Worm (Caenorhabditis elegans) whole organism, L3 larva: ENCODE results near the gene F25F2.1.

Experiments
- R02D3.7 ChIP-seq: fragments of 150-350 bp; optimal IDR thresholded peaks from 2 replicates; lab custom pipeline; 2014; ENCODE audit warnings: missing biosample characterization, missing genetic modification characterization
- aly-2 ChIP-seq: fragments of 150-350 bp; optimal IDR thresholded peaks from 2 replicates; lab custom pipeline; 2014; ENCODE audit warnings: missing biosample characterization, missing genetic modification characterization
- ama-1 ChIP-seq: fragments of 150-350 bp; optimal IDR thresholded peaks from 2 replicates; lab custom pipeline; 2018
- ceh-16 ChIP-seq: sonication (generic microtip); optimal IDR thresholded peaks from 2 replicates; lab custom pipeline; 2017; ENCODE audit warnings: missing biosample characterization, missing genetic modification characterization
- ceh-82 ChIP-seq: fragments of 150-350 bp; optimal IDR thresholded peaks from 2 replicates; lab custom pipeline; 2014; ENCODE audit warnings: missing biosample characterization, missing genetic modification characterization
- ceh-9 ChIP-seq: sonication (generic microtip); optimal IDR thresholded peaks from 2 replicates; lab custom pipeline; 2018; ENCODE audit warnings: missing biosample characterization, missing genetic modification characterization
- egl-27 ChIP-seq: sonication (generic microtip); optimal IDR thresholded peaks from 4 replicates; lab custom pipeline; 2017; ENCODE audit warnings: missing biosample characterization, missing genetic modification reagents, missing genetic modification characterization
- egl-5 ChIP-seq: fragments of 150-350 bp; optimal IDR thresholded peaks from 2 replicates; lab custom pipeline; 2017; ENCODE audit warnings: missing biosample characterization, missing genetic modification reagents, missing genetic modification characterization, inconsistent platforms
- elt-1 ChIP-seq: fragments of 150-350 bp; optimal IDR thresholded peaks from 2 replicates; lab custom pipeline; 2014; ENCODE audit warnings: missing biosample characterization, missing genetic modification characterization
- elt-2 ChIP-seq: sonication (generic microtip); optimal IDR thresholded peaks from 2 replicates; lab custom pipeline; 2016; ENCODE audit warnings: missing genetic modification reagents, mild to moderate bottlenecking, missing genetic modification characterization, missing compliant biosample characterization
- elt-3 ChIP-seq, 3 experiments: fragments of 150-350 bp in 1 of 3; sonication (generic microtip) in 2 of 3; optimal IDR thresholded peaks; 2 replicates in 2 of 3; 4 replicates in 1 of 3; lab custom pipeline; 2014 to 2017; ENCODE audit warnings: missing biosample characterization in 3 of 3, missing genetic modification characterization in 3 of 3
- fos-1 ChIP-seq: fragments of 150-350 bp; optimal IDR thresholded peaks from 2 replicates; lab custom pipeline; 2014; ENCODE audit warnings: missing biosample characterization, missing genetic modification characterization
- hmg-11 ChIP-seq: sonication (generic microtip); optimal IDR thresholded peaks from 2 replicates; lab custom pipeline; 2016; ENCODE audit warnings: missing genetic modification characterization, missing compliant biosample characterization
- jun-1 ChIP-seq: fragments of 150-350 bp; optimal IDR thresholded peaks from 2 replicates; lab custom pipeline; 2014; ENCODE audit warnings: missing biosample characterization, missing genetic modification reagents, missing genetic modification characterization
- lin-15B ChIP-seq: fragments of 150-350 bp; optimal IDR thresholded peaks from 2 replicates; lab custom pipeline; 2014; ENCODE audit warnings: missing biosample characterization, missing genetic modification characterization
- lin-39 ChIP-seq: fragments of 150-350 bp; optimal IDR thresholded peaks from 2 replicates; lab custom pipeline; 2018; ENCODE audit warnings: missing biosample characterization, missing genetic modification reagents, missing genetic modification characterization
- mdl-1 ChIP-seq: fragments of 150-350 bp; optimal IDR thresholded peaks from 2 replicates; lab custom pipeline; 2014; ENCODE audit warnings: missing biosample characterization, missing genetic modification characterization
- mml-1 ChIP-seq: fragments of 150-350 bp; sonication (generic microtip); optimal IDR thresholded peaks from 3 replicates; lab custom pipeline; 2014; ENCODE audit warnings: missing biosample characterization, missing genetic modification characterization
- nfya-1 ChIP-seq: sonication (generic microtip); optimal IDR thresholded peaks from 2 replicates; lab custom pipeline; 2017; ENCODE audit warnings: missing genetic modification characterization, mild to moderate bottlenecking, missing compliant biosample characterization, antibody characterized with exemption, moderate library complexity; ENCODE audit not compliant: insufficient read depth
- nhr-11 ChIP-seq: fragments of 150-350 bp; optimal IDR thresholded peaks from 2 replicates; lab custom pipeline; 2014; ENCODE audit warnings: missing biosample characterization, missing genetic modification characterization
- nhr-23 ChIP-seq: fragments of 150-350 bp; optimal IDR thresholded peaks from 2 replicates; lab custom pipeline; 2014; ENCODE audit warnings: missing biosample characterization, missing genetic modification reagents, missing genetic modification characterization
- nhr-25 ChIP-seq: sonication (generic microtip); optimal IDR thresholded peaks from 2 replicates; lab custom pipeline; 2017; ENCODE audit warnings: missing biosample characterization, missing genetic modification characterization
- nhr-28 ChIP-seq: fragments of 150-350 bp; optimal IDR thresholded peaks from 2 replicates; lab custom pipeline; 2014; ENCODE audit warnings: missing biosample characterization, missing genetic modification characterization
- nhr-67 ChIP-seq: fragments of 150-350 bp; optimal IDR thresholded peaks from 2 replicates; lab custom pipeline; 2014; ENCODE audit warnings: missing biosample characterization, missing genetic modification characterization
- nhr-77 ChIP-seq: fragments of 150-350 bp; optimal IDR thresholded peaks from 2 replicates; lab custom pipeline; 2014; ENCODE audit warnings: missing biosample characterization, missing genetic modification characterization
- pha-4 ChIP-seq: fragments of 150-350 bp; optimal IDR thresholded peaks from 2 replicates; lab custom pipeline; 2014; ENCODE audit warnings: missing biosample characterization, missing genetic modification reagents, missing genetic modification characterization
- sea-2 ChIP-seq: fragments of 150-350 bp; sonication (generic microtip); optimal IDR thresholded peaks from 4 replicates; lab custom pipeline; 2014; ENCODE audit warnings: missing biosample characterization, missing genetic modification reagents, missing genetic modification characterization
- snpc-4 ChIP-seq: fragments of 150-350 bp; optimal IDR thresholded peaks from 2 replicates; lab custom pipeline; 2014; ENCODE audit warnings: missing biosample characterization, missing genetic modification characterization
- tbx-2 ChIP-seq: sonication (generic microtip); optimal IDR thresholded peaks from 2 replicates; lab custom pipeline; 2016; ENCODE audit warnings: mild to moderate bottlenecking, missing genetic modification characterization, missing compliant biosample characterization
- unc-39 ChIP-seq: sonication (generic microtip); optimal IDR thresholded peaks from 4 replicates; lab custom pipeline; 2017; ENCODE audit warnings: missing biosample characterization, missing genetic modification characterization
- unc-62 ChIP-seq: fragments of 150-350 bp; sonication (generic microtip); optimal IDR thresholded peaks from 4 replicates; lab custom pipeline; 2014; ENCODE audit warnings: missing biosample characterization, missing genetic modification reagents, missing genetic modification characterization
- zag-1 ChIP-seq: fragments of 150-350 bp; optimal IDR thresholded peaks from 2 replicates; lab custom pipeline; 2014; ENCODE audit warnings: missing biosample characterization, missing genetic modification characterization
- ztf-4 ChIP-seq: fragments of 150-350 bp; optimal IDR thresholded peaks from 2 replicates; lab custom pipeline; 2014; ENCODE audit warnings: missing biosample characterization, missing genetic modification characterization

F25F2.1 gene

ce11 chrIII:4508064-4508905 lies at the start of gene F25F2.1, which contains the start of gene cct-5:
Gene F25F2.1, plus strand, starts transcription at chrIII:4508855.
Gene cct-5, minus strand, starts transcription at chrIII:4508114.
- TF ChIP-seq nfya-1 (tag; lab: Kevin White, UChicago) = peak; percentile 79
- peak; percentile 53 for TF ChIP-seq lin-15B (tag; lab: Kevin White, UChicago)
- TF ChIP-seq hmg-11 = peak; percentile 72
- TF ChIP-seq mdl-1 (tag; lab: Kevin White, UChicago) = no peak
- TF ChIP-seq snpc-4 (tag; lab: Kevin White, UChicago) = peak; percentile 69
- TF ChIP-seq fos-1 (tag; lab: Kevin White, UChicago) = no peak
- peak; percentile 36 for TF ChIP-seq elt-2 (tag; lab: Kevin White, UChicago)
- no peak for TF ChIP-seq nhr-77
- peak; percentile 14 for TF ChIP-seq egl-5
- no peak for TF ChIP-seq unc-62 (GFP tag; lab: Kevin White, UChicago)
- no peak for TF ChIP-seq nhr-28 (tag; lab: Kevin White, UChicago)
- TF ChIP-seq sea-2 (GFP tag; lab: Kevin White, UChicago) = no peak
- TF ChIP-seq mml-1 (tag; lab: Kevin White, UChicago) = no peak
- peak; percentile 18 for TF ChIP-seq nhr-23 (tag; lab: Kevin White, UChicago)
- no peak for TF ChIP-seq ceh-9 (tag; lab: Kevin White, UChicago)
- peak; percentile 52 for TF ChIP-seq ama-1 (lab: Kevin White, UChicago)
- TF ChIP-seq ceh-16 (tag; lab: Kevin White, UChicago) = no peak
- peak; percentile 80 for TF ChIP-seq pha-4 (tag; lab: Kevin White, UChicago)
- no peak for TF ChIP-seq ztf-4 (tag; lab: Kevin White, UChicago)
- peak; percentile 39 for TF ChIP-seq elt-1
- TF ChIP-seq lin-39 = peak; percentile 30
- TF ChIP-seq egl-27 (tag; lab: Kevin White, UChicago) = no peak
- peak; percentile 25 for TF ChIP-seq nhr-25
- TF ChIP-seq ceh-82 (tag; lab: Kevin White, UChicago) = no peak
- TF ChIP-seq jun-1 (tag; lab: Kevin White, UChicago) = no peak

- TF ChIP-seq nhr-28 (tag; lab: Kevin White, UChicago) = no peak
- peak; percentile 22 for TF ChIP-seq tbx-2 (tag; lab: Kevin White, UChicago)
- TF ChIP-seq lin-39 = peak; percentile 72
- TF ChIP-seq unc-62 (GFP tag; lab: Kevin White, UChicago) = no peak
- no peak for TF ChIP-seq elt-2 (tag; lab: Kevin White, UChicago)
- TF ChIP-seq unc-39 (tag; lab: Kevin White, UChicago) = no peak
Observed at ce11 chrIII:4460242-4460641, 48.4 kb upstream of the F25F2.1 start.

- no peak for TF ChIP-seq mml-1 (tag; lab: Kevin White, UChicago)
- TF ChIP-seq nhr-67 (tag; lab: Kevin White, UChicago) = no peak
Observed at ce11 chrIII:4461337-4461736, 47.3 kb upstream of the F25F2.1 start.

ce11 chrIII:4467277-4467676 lies 41.4 kb upstream of the F25F2.1 start, which contains the start of gene ndg-4:
Gene ndg-4, minus strand, starts transcription at chrIII:4467377.
- TF ChIP-seq zag-1 = no peak
- no peak for TF ChIP-seq R02D3.7 (tag; lab: Kevin White, UChicago)
- TF ChIP-seq egl-27 (tag; lab: Kevin White, UChicago) = no peak
- no peak for TF ChIP-seq snpc-4 (tag; lab: Kevin White, UChicago)
- no peak for TF ChIP-seq nhr-25
- no peak for TF ChIP-seq elt-1
- no peak for TF ChIP-seq elt-3 (tag; optimal IDR thresholded peaks at IDR 0.05; lab: Kevin White, UChicago)
- no peak for TF ChIP-seq egl-5
- no peak for TF ChIP-seq nhr-23 (tag; lab: Kevin White, UChicago)
- no peak for TF ChIP-seq lin-39
- TF ChIP-seq ama-1 (lab: Kevin White, UChicago) = no peak
- TF ChIP-seq mdl-1 (tag; lab: Kevin White, UChicago) = no peak
- TF ChIP-seq nhr-11 = no peak
- TF ChIP-seq aly-2 (tag; lab: Kevin White, UChicago) = no peak
- no peak for TF ChIP-seq lin-15B (tag; lab: Kevin White, UChicago)
- no peak for TF ChIP-seq tbx-2 (tag; lab: Kevin White, UChicago)
- no peak for TF ChIP-seq nhr-28 (tag; lab: Kevin White, UChicago)
- no peak for TF ChIP-seq pha-4 (tag; lab: Kevin White, UChicago)
